Worm (Caenorhabditis elegans) whole organism, early embryonic: Measurements from ENCODE around the gene C06C6.7.

ENCODE experiments used
- B0310.2 ChIP-seq: sonication (generic microtip); optimal IDR thresholded peaks from 2 replicates; lab custom pipeline; 2016; ENCODE audit warnings: mild to moderate bottlenecking, missing genetic modification characterization, missing compliant biosample characterization
- ama-1 ChIP-seq: fragments of 150-350 bp; optimal IDR thresholded peaks from 2 replicates; lab custom pipeline; 2014
- hmg-4 ChIP-seq: fragments of 200-800 bp; sonication (Bioruptor generic); optimal IDR thresholded peaks from 2 replicates; lab custom pipeline; 2018; ENCODE audit warnings: mild to moderate bottlenecking, missing genetic modification characterization, missing compliant biosample characterization
- tra-4 ChIP-seq: sonication (generic microtip); optimal IDR thresholded peaks from 2 replicates; lab custom pipeline; 2017; ENCODE audit warnings: missing genetic modification characterization, missing compliant biosample characterization

- TF ChIP-seq tra-4 (no peak), hmg-4 (GFP tag; lab: Kevin White, UChicago) (no peak), B0310.2 (tag; lab: Kevin White, UChicago) (no peak), ama-1 (lab: Kevin White, UChicago) (no peak)
Measured at ce11 chrV:15965114-15965513, 26.8 kb upstream of the C06C6.7 start, which contains the start of gene sri-2.
